Fruit fly (Drosophila melanogaster): ENCODE data around the gene CG4151.
A peak's percentile ranks its signal among the peaks of the same experiment; 100 is the strongest.

CG4151 gene

dm6 chrX:5501129-5501528 is at the start of gene CG4151, which contains the start of gene CG32762:
CG4151 (plus strand) TSS chrX:5501476.
CG32762 (minus strand) TSS chrX:5501229.
- TF ChIP-seq CG15336 (GFP tag; IDR thresholded peaks at IDR 0.05), result no peak
- TF ChIP-seq OdsH (GFP tag; optimal IDR thresholded peaks at IDR 0.05), result no peak
- no peak for TF ChIP-seq CG8632 (GFP tag; optimal IDR thresholded peaks at IDR 0.05)
- no peak for TF ChIP-seq Hr4 (GFP tag; optimal IDR thresholded peaks at IDR 0.05)
- no peak for TF ChIP-seq Sox102F (GFP tag; optimal IDR thresholded peaks at IDR 0.05)
- no peak for TF ChIP-seq Sox14 (GFP tag; optimal IDR thresholded peaks at IDR 0.05)
- TF ChIP-seq vri (GFP tag; optimal IDR thresholded peaks at IDR 0.05), result no peak
- no peak for TF ChIP-seq dsx (GFP tag; optimal IDR thresholded peaks at IDR 0.05; ENCODE audit: poor library complexity, severe bottlenecking)
- TF ChIP-seq topi (GFP tag; optimal IDR thresholded peaks at IDR 0.05), result no peak
- no peak for TF ChIP-seq CG11294 (GFP tag; IDR thresholded peaks at IDR 0.05)

- no peak for TF ChIP-seq Gug (GFP tag; IDR thresholded peaks at IDR 0.05)
- TF ChIP-seq Sox14 (GFP tag; optimal IDR thresholded peaks at IDR 0.05), result no peak
- no peak for TF ChIP-seq OdsH (GFP tag; optimal IDR thresholded peaks at IDR 0.05)
- no peak for TF ChIP-seq CG31627 (GFP tag; optimal IDR thresholded peaks at IDR 0.05)
- no peak for TF ChIP-seq CG11294 (GFP tag; IDR thresholded peaks at IDR 0.05)
Observed at dm6 chrX:5485903-5486302, 15.4 kb upstream of the CG4151 start.

DNA sequence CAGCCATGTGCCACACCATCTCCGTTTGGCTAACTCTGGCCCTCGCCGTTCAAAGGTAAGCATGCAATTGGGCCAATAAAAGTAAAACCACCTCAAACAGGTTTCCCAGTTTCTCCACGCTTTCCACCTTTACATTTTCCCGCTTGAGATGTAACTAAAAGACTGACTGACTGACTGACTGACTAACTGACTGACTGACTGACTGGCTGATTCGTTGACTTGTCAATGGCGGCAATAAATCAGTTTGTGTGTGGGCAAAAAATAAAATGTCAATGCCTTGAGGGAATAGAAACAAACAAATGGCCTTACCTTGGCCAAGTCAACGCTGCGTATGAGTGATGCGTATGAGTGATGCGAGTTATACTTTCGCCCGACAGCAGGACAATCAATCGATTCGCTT is 13.9 kb upstream of the CG4151 start:
- no peak for TF ChIP-seq CG8319 (GFP tag; optimal IDR thresholded peaks at IDR 0.05)
- TF ChIP-seq CG7368 (GFP tag; optimal IDR thresholded peaks at IDR 0.05), result no peak
- no peak for TF ChIP-seq CG9139 (GFP tag; optimal IDR thresholded peaks at IDR 0.05)
- no peak for TF ChIP-seq net (GFP tag; optimal IDR thresholded peaks at IDR 0.05)

DNA sequence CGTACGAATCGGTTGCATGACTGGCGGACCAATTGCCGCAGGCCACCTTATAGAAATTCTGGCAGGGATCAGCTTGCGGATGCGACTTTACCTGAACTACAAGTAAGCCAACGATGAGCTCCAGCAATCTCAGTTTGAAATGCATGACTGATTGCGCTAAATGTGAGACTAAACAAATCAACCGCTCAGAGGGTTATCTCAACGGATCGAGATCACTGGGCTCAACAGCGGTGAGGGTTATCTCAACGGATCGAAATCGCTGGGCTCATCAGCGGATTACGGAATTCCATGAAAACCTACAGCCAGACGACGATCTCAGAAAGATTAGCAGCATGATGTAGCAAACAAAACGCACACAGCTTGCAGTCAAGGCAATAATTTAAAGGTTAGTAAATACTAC is 5.4 kb upstream of the CG4151 start, which contains the start of gene frma:
Gene frma, minus strand, starts transcription at position 152 of the 400 bp plus-strand sequence.
- TF ChIP-seq CG10669 (GFP tag; optimal IDR thresholded peaks at IDR 0.05), result no peak
- peak; percentile 91 for TF ChIP-seq svp (GFP tag)

dm6 chrX:5496727-5497126 is 4.5 kb upstream of the CG4151 start:
- TF ChIP-seq CG15336 (GFP tag; IDR thresholded peaks at IDR 0.05) (no peak), CG11902 (GFP tag; optimal IDR thresholded peaks at IDR 0.05) (no peak), CG8319 (GFP tag; optimal IDR thresholded peaks at IDR 0.05) (no peak), svp (GFP tag) (peak; percentile 59), Hr39 (GFP tag; optimal IDR thresholded peaks at IDR 0.05) (no peak), CG8632 (GFP tag; optimal IDR thresholded peaks at IDR 0.05) (no peak), CG16779 (tag; optimal IDR thresholded peaks at IDR 0.05) (no peak), fd59A (GFP tag; optimal IDR thresholded peaks at IDR 0.05) (no peak), lz (GFP tag; optimal IDR thresholded peaks at IDR 0.05) (no peak)

DNA sequence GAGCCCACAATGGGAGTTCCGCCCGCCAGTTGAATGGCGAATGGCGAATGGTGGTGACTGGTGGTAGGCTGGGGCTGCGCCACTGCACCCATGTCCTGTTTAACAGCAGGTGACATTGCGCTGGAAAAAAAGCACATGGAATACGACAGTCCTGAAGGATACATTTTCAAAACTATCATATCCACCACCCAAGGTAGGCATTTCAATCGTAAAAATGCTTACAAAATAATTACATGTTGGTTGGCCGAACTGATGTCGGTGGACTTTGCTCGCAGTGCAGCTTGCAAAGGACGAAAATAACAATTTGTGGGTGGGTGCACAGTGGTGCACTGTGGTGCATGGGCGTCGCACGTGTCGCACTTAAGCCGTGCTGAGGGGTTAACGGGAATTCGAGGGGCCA is 2.6 kb downstream of the CG4151 start:
- TF ChIP-seq Eip78C (GFP tag) (peak; percentile 53), CG32006 (GFP tag; optimal IDR thresholded peaks at IDR 0.05) (peak; percentile 32), spab (GFP tag; optimal IDR thresholded peaks at IDR 0.05) (no peak), CG34406 (GFP tag; optimal IDR thresholded peaks at IDR 0.05) (no peak), pdm3 (GFP tag; optimal IDR thresholded peaks at IDR 0.05) (peak; percentile 9), net (GFP tag; optimal IDR thresholded peaks at IDR 0.05) (no peak), svp (GFP tag) (peak; percentile 37), Eip75B (GFP tag; optimal IDR thresholded peaks at IDR 0.05) (peak; percentile 8), CG9139 (GFP tag; optimal IDR thresholded peaks at IDR 0.05) (no peak), eg (GFP tag; IDR thresholded peaks at IDR 0.05) (peak; percentile 25; the same call in 1 of the 3 replicates), Hr4 (GFP tag; optimal IDR thresholded peaks at IDR 0.05) (peak; percentile 0)

DNA sequence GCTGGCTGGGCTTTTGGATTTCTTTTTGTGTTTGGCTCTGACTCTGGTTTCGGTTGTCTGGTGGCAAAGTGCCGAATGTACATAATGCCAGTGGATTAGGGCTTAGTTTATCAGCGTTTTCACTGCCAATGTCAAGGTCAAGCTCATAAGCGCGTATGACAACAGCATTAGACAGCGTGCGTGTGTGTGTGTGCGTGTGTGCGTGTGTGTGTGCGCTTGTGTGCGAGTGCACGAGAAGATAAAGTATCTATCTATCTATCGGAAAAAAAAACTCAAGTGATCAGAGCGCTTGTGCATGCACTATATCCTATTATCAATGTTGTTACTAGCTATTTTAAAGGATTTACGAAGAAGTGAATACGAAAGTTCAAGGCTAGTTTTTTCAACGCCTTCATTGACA is 9.9 kb downstream of the CG4151 start:
- TF ChIP-seq lz (GFP tag; optimal IDR thresholded peaks at IDR 0.05) (no peak), salr (GFP tag; optimal IDR thresholded peaks at IDR 0.05) (no peak), CG11902 (GFP tag; optimal IDR thresholded peaks at IDR 0.05) (no peak), acj6 (GFP tag; optimal IDR thresholded peaks at IDR 0.05) (no peak), Sox15 (GFP tag; optimal IDR thresholded peaks at IDR 0.05) (no peak), CG31627 (GFP tag; optimal IDR thresholded peaks at IDR 0.05) (no peak), CG6792 (GFP tag; optimal IDR thresholded peaks at IDR 0.05) (no peak), esn (GFP tag; optimal IDR thresholded peaks at IDR 0.05) (no peak), net (GFP tag; optimal IDR thresholded peaks at IDR 0.05) (no peak), Smox (GFP tag; optimal IDR thresholded peaks at IDR 0.05) (no peak), CG11762 (GFP tag; optimal IDR thresholded peaks at IDR 0.05; ENCODE audit: insufficient read depth) (no peak), Sox102F (GFP tag; optimal IDR thresholded peaks at IDR 0.05) (no peak), CG8319 (GFP tag; optimal IDR thresholded peaks at IDR 0.05) (no peak), Sox14 (GFP tag; optimal IDR thresholded peaks at IDR 0.05) (no peak), Met (GFP tag; optimal IDR thresholded peaks at IDR 0.05) (no peak), fd59A (GFP tag; optimal IDR thresholded peaks at IDR 0.05) (no peak)
